Fruit fly (Drosophila melanogaster) whole organism, embryonic: ENCODE measurements around the gene Mgat3.

Experiments used
- CG11504 ChIP-seq: fragments of 200-800 bp; sonication (Bioruptor generic); optimal IDR thresholded peaks from 3 replicates; lab custom pipeline; 2019; ENCODE audit warnings: missing biosample characterization, mild to moderate bottlenecking, missing genetic modification characterization, moderate library complexity
- CG32767 ChIP-seq: fragments of 200-800 bp; sonication (Bioruptor generic); IDR thresholded peaks from 2 replicates; pipeline ENCODE4 v1.3.6; 2022; ENCODE audit warnings: missing biosample characterization, missing genetic modification characterization
- CrebB ChIP-seq: fragments of 200-800 bp; sonication (Bioruptor generic); optimal IDR thresholded peaks from 3 replicates; lab custom pipeline; 2018; ENCODE audit warnings: missing biosample characterization, mild to moderate bottlenecking, missing genetic modification characterization
- sens-2 ChIP-seq: fragments of 200-800 bp; sonication (Bioruptor generic); IDR thresholded peaks from 2 replicates; pipeline ENCODE4 v1.3.6; 2022; ENCODE audit warnings: missing biosample characterization, missing genetic modification characterization
- yki ChIP-seq: fragments of >200 bp; optimal IDR thresholded peaks from 3 replicates; lab custom pipeline; 2018

DNA sequence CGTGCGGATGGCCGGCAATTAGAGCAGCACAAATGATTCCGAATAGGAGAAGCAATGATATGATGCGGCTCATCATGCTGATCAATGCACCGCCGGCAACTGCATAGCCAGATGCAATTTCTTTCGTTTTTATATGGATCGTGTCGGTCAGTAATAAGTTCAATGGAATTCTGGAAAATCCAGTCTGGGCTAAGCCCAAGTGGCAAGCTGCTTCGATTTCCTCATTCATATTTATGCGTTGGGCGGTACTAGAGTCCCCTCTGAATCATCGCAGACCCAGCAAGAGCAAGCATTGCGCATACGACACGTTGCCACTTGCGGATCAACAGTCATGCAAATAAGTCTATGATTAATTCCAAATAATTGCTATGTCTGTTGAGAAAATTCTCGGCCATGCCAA, 38.9 kb downstream of the Mgat3 start, which contains the start of gene CG16978:
- TF ChIP-seq CrebB (tag; lab: Kevin White, UChicago) (no peak), CG11504 (tag; lab: Kevin White, UChicago) (no peak), yki (no peak), CG32767 (no peak), sens-2 (GFP tag; lab: Robert Waterston, UW) (no peak)
